Worm (Caenorhabditis elegans) whole organism, L1 larva: Measurements from ENCODE around the gene nxf-2.

Source experiments
- C34B4.2 ChIP-seq: sonication (generic microtip); optimal IDR thresholded peaks from 2 replicates; lab custom pipeline; 2017; ENCODE audit warnings: mild to moderate bottlenecking, missing genetic modification characterization, missing compliant biosample characterization
- aly-2 ChIP-seq: fragments of 150-350 bp; optimal IDR thresholded peaks from 2 replicates; lab custom pipeline; 2014; ENCODE audit warnings: missing biosample characterization, missing genetic modification characterization
- ama-1 ChIP-seq: fragments of 150-350 bp; optimal IDR thresholded peaks from 2 replicates; lab custom pipeline; 2014
- blmp-1 ChIP-seq: fragments of 150-350 bp; optimal IDR thresholded peaks from 2 replicates; lab custom pipeline; 2014; ENCODE audit warnings: missing biosample characterization, missing genetic modification characterization
- ceh-8 ChIP-seq: fragments of 200-800 bp; sonication (Bioruptor generic); optimal IDR thresholded peaks from 2 replicates; lab custom pipeline; 2018; ENCODE audit warnings: mild to moderate bottlenecking, missing genetic modification characterization, moderate library complexity, missing compliant biosample characterization
- dsc-1 ChIP-seq: sonication (generic microtip); optimal IDR thresholded peaks from 2 replicates; lab custom pipeline; 2016; ENCODE audit warnings: mild to moderate bottlenecking, missing genetic modification characterization, missing compliant biosample characterization
- efl-1 ChIP-seq, 4 experiments: fragments of 150-350 bp; optimal IDR thresholded peaks in 3 of 4; peaks in 1 of 4; 1 replicate in 1 of 4; 2 replicates in 3 of 4; lab custom pipeline; 2014; ENCODE audit warnings: missing biosample characterization in 2 of 4, missing genetic modification characterization in 2 of 4, missing genetic modification reagents in 2 of 4
- efl-3 ChIP-seq: fragments of 200-800 bp; sonication (Bioruptor generic); optimal IDR thresholded peaks from 2 replicates; lab custom pipeline; 2018; ENCODE audit warnings: mild to moderate bottlenecking, missing genetic modification characterization, missing compliant biosample characterization
- elt-3 ChIP-seq, 6 experiments: fragments of 150-350 bp in 1 of 6; sonication (generic microtip); optimal IDR thresholded peaks; 2 replicates each; lab custom pipeline; 2017 to 2018; ENCODE audit warnings: missing biosample characterization in 6 of 6, missing genetic modification characterization in 6 of 6, inconsistent platforms in 1 of 6
- fkh-4 ChIP-seq: sonication (generic microtip); optimal IDR thresholded peaks from 2 replicates; lab custom pipeline; 2016; ENCODE audit warnings: missing compliant biosample characterization, missing genetic modification characterization, borderline replicate concordance
- fkh-8 ChIP-seq: sonication (generic microtip); optimal IDR thresholded peaks from 2 replicates; lab custom pipeline; 2016; ENCODE audit warnings: mild to moderate bottlenecking, missing genetic modification characterization, missing compliant biosample characterization
- grh-1 ChIP-seq: fragments of 200-800 bp; sonication (Bioruptor generic); IDR thresholded peaks from 2 replicates; pipeline ENCODE4 v1.3.6; 2022; ENCODE audit warnings: missing genetic modification reagents, missing genetic modification characterization, missing compliant biosample characterization
- hlh-17 ChIP-seq: fragments of 200-800 bp; sonication (Bioruptor generic); optimal IDR thresholded peaks from 2 replicates; lab custom pipeline; 2018; ENCODE audit warnings: missing genetic modification characterization, mild to moderate bottlenecking, missing compliant biosample characterization, moderate library complexity, borderline replicate concordance
- irx-1 ChIP-seq: sonication (generic microtip); optimal IDR thresholded peaks from 2 replicates; lab custom pipeline; 2016; ENCODE audit warnings: missing genetic modification characterization, missing compliant biosample characterization
- lin-15B ChIP-seq: fragments of 150-350 bp; sonication (generic microtip); optimal IDR thresholded peaks from 3 replicates; lab custom pipeline; 2014; ENCODE audit warnings: missing biosample characterization, missing genetic modification characterization
- lin-39 ChIP-seq: fragments of 150-350 bp; optimal IDR thresholded peaks from 2 replicates; lab custom pipeline; 2014; ENCODE audit warnings: missing biosample characterization, missing genetic modification reagents, missing genetic modification characterization
- lir-3 ChIP-seq: sonication (generic microtip); optimal IDR thresholded peaks from 2 replicates; lab custom pipeline; 2016; ENCODE audit warnings: mild to moderate bottlenecking, missing genetic modification characterization, moderate library complexity, missing compliant biosample characterization; ENCODE audit not compliant: poor library complexity
- lsy-2 ChIP-seq, 2 experiments: fragments of 150-350 bp; optimal IDR thresholded peaks; 2 replicates each; lab custom pipeline; 2014; ENCODE audit warnings: missing biosample characterization in 2 of 2, missing genetic modification characterization in 2 of 2
- mep-1 ChIP-seq: fragments of 150-350 bp; optimal IDR thresholded peaks from 2 replicates; lab custom pipeline; 2014; ENCODE audit warnings: missing biosample characterization, missing genetic modification characterization
- nhr-11 ChIP-seq: fragments of 150-350 bp; optimal IDR thresholded peaks from 2 replicates; lab custom pipeline; 2014; ENCODE audit warnings: missing biosample characterization, missing genetic modification characterization
- nhr-12 ChIP-seq: sonication (generic microtip); optimal IDR thresholded peaks from 2 replicates; lab custom pipeline; 2017; ENCODE audit warnings: missing biosample characterization, missing genetic modification characterization
- nhr-20 ChIP-seq: sonication (generic microtip); optimal IDR thresholded peaks from 2 replicates; lab custom pipeline; 2016; ENCODE audit warnings: mild to moderate bottlenecking, missing genetic modification characterization, missing compliant biosample characterization
- nhr-28 ChIP-seq: fragments of 150-350 bp; optimal IDR thresholded peaks from 2 replicates; lab custom pipeline; 2014; ENCODE audit warnings: missing biosample characterization, missing genetic modification characterization
- nhr-71 ChIP-seq: sonication (generic microtip); optimal IDR thresholded peaks from 2 replicates; lab custom pipeline; 2016; ENCODE audit warnings: mild to moderate bottlenecking, missing genetic modification characterization, moderate library complexity, missing compliant biosample characterization
- nhr-76 ChIP-seq: sonication (generic microtip); optimal IDR thresholded peaks from 2 replicates; lab custom pipeline; 2017; ENCODE audit warnings: missing biosample characterization, missing genetic modification characterization
- nhr-84 ChIP-seq: sonication (generic microtip); optimal IDR thresholded peaks from 2 replicates; lab custom pipeline; 2017; ENCODE audit warnings: missing biosample characterization, missing genetic modification characterization
- nhr-85 ChIP-seq: sonication (generic microtip); peaks from one replicate; lab custom pipeline; 2016; ENCODE audit warnings: missing genetic modification characterization, inconsistent platforms, missing compliant biosample characterization
- nhr-90 ChIP-seq: sonication (generic microtip); optimal IDR thresholded peaks from 2 replicates; lab custom pipeline; 2016; ENCODE audit warnings: mild to moderate bottlenecking, missing genetic modification characterization, missing compliant biosample characterization; ENCODE audit not compliant: poor library complexity
- skn-1 ChIP-seq: fragments of 150-350 bp; optimal IDR thresholded peaks from 2 replicates; lab custom pipeline; 2014; ENCODE audit warnings: missing biosample characterization, missing genetic modification characterization
- snu-23 ChIP-seq: sonication (generic microtip); optimal IDR thresholded peaks from 2 replicates; lab custom pipeline; 2016; ENCODE audit warnings: missing genetic modification characterization, missing compliant biosample characterization
- sox-4 ChIP-seq: sonication (generic microtip); optimal IDR thresholded peaks from 2 replicates; lab custom pipeline; 2016; ENCODE audit warnings: missing genetic modification characterization, missing compliant biosample characterization
- tbx-2 ChIP-seq: sonication (generic microtip); optimal IDR thresholded peaks from 2 replicates; lab custom pipeline; 2016; ENCODE audit warnings: missing genetic modification characterization, missing compliant biosample characterization
- tlp-1 ChIP-seq: fragments of 150-350 bp; optimal IDR thresholded peaks from 2 replicates; lab custom pipeline; 2014; ENCODE audit warnings: missing biosample characterization, missing genetic modification characterization
- unc-130 ChIP-seq: fragments of 150-350 bp; optimal IDR thresholded peaks from 2 replicates; lab custom pipeline; 2017; ENCODE audit warnings: missing biosample characterization, missing genetic modification characterization, inconsistent platforms
- unc-86 ChIP-seq: sonication (generic microtip); optimal IDR thresholded peaks from 2 replicates; lab custom pipeline; 2016; ENCODE audit warnings: missing genetic modification characterization, missing compliant biosample characterization
- vab-15 ChIP-seq: sonication (generic microtip); optimal IDR thresholded peaks from 2 replicates; lab custom pipeline; 2017; ENCODE audit warnings: missing genotype, mild to moderate bottlenecking, missing genetic modification characterization, missing compliant biosample characterization
- zip-4 ChIP-seq: fragments of 200-800 bp; sonication (Bioruptor generic); optimal IDR thresholded peaks from 2 replicates; lab custom pipeline; 2018; ENCODE audit warnings: mild to moderate bottlenecking, missing genetic modification characterization, moderate library complexity, missing compliant biosample characterization
- ztf-11 ChIP-seq, 2 experiments: sonication (generic microtip); optimal IDR thresholded peaks; 2 replicates each; lab custom pipeline; 2016 to 2017; ENCODE audit warnings: missing genetic modification characterization in 2 of 2, missing biosample characterization in 1 of 2, missing compliant biosample characterization in 1 of 2

The nxf-2 gene

DNA sequence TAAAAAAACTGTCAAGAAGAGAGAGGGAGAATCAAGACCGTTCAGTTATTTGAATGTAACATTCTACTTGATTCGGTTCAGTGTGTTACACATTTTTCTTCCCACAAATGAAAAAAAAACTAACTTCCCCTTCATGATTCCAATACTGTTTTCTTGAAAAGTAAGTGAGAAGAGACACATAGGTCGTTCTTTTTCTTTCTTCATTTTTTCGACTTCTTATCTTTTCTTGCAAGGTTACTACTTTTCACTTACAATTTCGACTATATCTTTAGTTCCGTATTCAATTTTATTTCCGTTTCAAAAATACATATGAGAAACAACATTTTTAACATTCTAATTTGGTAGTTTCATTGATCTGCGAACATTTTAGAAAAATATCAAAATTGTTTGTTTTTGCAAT is 21.6 kb upstream of the nxf-2 start:
- TF ChIP-seq elt-3 (tag; optimal IDR thresholded peaks at IDR 0.05; lab: Kevin White, UChicago), result peak in 1 of 6 experiments; percentile 8
- no peak for TF ChIP-seq fkh-8 (tag; lab: Kevin White, UChicago)
- TF ChIP-seq aly-2 (tag; lab: Kevin White, UChicago), result no peak
- no peak for TF ChIP-seq snu-23 (GFP tag; lab: Kevin White, UChicago)
- TF ChIP-seq ceh-8 (GFP tag; lab: Kevin White, UChicago), result no peak

DNA sequence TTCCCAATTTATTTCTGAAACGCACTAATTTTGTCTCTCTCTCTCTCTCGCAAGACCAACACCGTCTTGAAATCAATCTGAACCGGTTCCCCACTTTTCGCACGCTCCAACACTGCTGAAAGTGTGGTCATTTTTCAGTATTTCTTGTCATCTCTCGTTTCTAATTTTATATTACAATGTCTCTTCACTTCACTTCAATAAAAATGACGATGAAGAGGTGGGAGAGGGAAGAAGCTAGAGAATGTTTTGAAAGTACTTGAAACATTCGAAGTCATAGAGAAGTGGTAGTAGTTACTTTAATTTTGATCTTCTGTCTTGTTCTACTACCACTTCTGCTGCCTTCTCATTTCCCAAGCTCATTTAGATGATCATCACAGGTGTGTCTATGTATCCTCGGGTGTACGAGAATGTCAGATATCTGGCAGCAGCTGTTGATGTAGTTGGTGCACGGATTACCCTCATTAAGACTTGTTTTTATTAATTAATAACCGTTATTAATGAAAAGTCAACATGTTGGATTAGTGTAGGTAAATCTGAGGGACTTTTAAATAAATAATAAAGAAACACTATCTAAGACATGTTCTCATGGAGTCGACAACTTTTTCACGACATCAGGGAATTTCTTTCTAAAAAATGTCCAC is 20.6 kb upstream of the nxf-2 start:
- peak in 1 of 2 experiments; percentile 43 for TF ChIP-seq ztf-11 (tag; optimal IDR thresholded peaks at IDR 0.05; lab: Kevin White, UChicago)
- TF ChIP-seq snu-23 (GFP tag; lab: Kevin White, UChicago), result no peak
- TF ChIP-seq nhr-85, result no peak
- peak; percentile 38 for TF ChIP-seq tbx-2 (tag; lab: Kevin White, UChicago)
- TF ChIP-seq aly-2 (tag; lab: Kevin White, UChicago), result no peak

DNA sequence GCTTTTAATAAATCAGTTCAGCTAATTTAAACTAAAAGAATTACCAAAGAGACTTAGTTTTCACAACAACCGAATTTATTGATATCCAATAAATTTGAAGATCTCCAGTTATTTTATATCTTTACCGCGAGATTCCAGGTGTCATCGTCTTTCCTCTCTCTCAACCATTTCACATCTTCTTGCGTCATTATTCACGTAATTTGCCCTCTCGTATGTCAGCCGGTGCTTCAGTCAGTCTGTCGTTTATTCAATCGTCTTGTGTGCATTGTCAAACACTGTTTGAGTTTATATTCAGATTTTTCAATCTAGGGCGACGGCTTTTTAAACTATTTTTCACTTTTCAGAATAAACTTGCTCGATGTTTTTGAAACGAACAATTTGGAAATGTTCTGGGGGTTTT is 19.7 kb upstream of the nxf-2 start:
- TF ChIP-seq nhr-90 (tag; lab: Kevin White, UChicago) (no peak), nhr-71 (tag; lab: Kevin White, UChicago) (no peak), irx-1 (tag; lab: Kevin White, UChicago) (no peak), nhr-11 (tag; lab: Kevin White, UChicago) (no peak), grh-1 (GFP tag; lab: Robert Waterston, UW) (no peak), lir-3 (tag; lab: Kevin White, UChicago) (no peak), vab-15 (no peak), mep-1 (tag; lab: Kevin White, UChicago) (no peak), lsy-2 (tag; optimal IDR thresholded peaks at IDR 0.05; lab: Kevin White, UChicago) (no peak), ama-1 (lab: Kevin White, UChicago) (no peak), skn-1 (tag; lab: Kevin White, UChicago) (no peak), nhr-28 (tag; lab: Kevin White, UChicago) (no peak), C34B4.2 (tag; lab: Kevin White, UChicago) (no peak), nhr-20 (tag; lab: Kevin White, UChicago) (no peak), nhr-84 (tag; lab: Kevin White, UChicago) (no peak), hlh-17 (GFP tag; lab: Kevin White, UChicago) (no peak), fkh-8 (tag; lab: Kevin White, UChicago) (no peak), lin-15B (tag; lab: Kevin White, UChicago) (no peak)

DNA sequence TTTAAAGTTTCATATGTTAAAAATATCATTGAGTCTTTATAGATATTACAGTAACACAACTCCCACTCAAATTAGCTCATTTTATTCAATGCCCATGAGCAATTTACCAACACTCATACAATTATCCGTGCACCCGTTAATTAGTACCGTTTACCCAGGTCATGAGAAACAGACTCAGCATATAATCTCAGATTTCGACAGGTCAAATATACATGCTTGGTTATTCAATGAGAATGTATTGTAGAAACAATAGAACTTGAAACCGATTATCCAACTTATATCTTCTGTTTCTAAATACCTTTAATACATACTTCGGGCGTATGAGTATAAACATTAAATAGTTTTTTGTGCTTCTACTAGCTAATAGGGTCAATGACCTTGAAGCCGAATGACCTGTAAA is 18.6 kb upstream of the nxf-2 start:
- TF ChIP-seq efl-1 (optimal IDR thresholded peaks at IDR 0.05; lab: Kevin White, UChicago), result no peak
- TF ChIP-seq efl-1 (GFP tag; optimal IDR thresholded peaks at IDR 0.05 in 1 of 2; lab: Kevin White, UChicago), result peak in 1 of 2 experiments; percentile 73
- no peak for TF ChIP-seq fkh-4 (tag; lab: Kevin White, UChicago)
- TF ChIP-seq sox-4 (tag; lab: Kevin White, UChicago), result no peak
- TF ChIP-seq, all 84 proteins: peak for 1

DNA sequence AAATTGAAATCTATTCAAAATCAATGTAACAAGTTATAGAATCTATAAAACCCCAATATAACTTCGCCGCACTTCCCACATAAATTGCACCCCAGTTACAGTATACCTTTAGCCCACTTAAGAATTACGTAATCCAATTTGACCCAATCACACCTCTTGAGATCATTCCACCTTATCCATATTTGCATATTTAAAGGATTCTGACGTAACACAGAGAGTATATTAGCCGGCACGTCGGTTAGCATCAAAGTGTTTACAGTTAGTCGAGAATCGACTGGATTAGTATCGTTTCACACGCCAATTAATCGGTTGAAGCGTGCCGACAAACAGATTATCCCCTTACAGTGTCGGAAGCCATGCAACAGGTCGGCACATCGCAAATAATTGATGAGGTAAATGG is 15.9 kb upstream of the nxf-2 start:
- no peak for TF ChIP-seq efl-1 (optimal IDR thresholded peaks at IDR 0.05; lab: Kevin White, UChicago)
- TF ChIP-seq efl-1 (GFP tag; optimal IDR thresholded peaks at IDR 0.05 in 1 of 2; lab: Kevin White, UChicago), result no peak
- TF ChIP-seq C34B4.2 (tag; lab: Kevin White, UChicago), result no peak
- TF ChIP-seq nhr-71 (tag; lab: Kevin White, UChicago), result no peak
- TF ChIP-seq zip-4 (GFP tag; lab: Kevin White, UChicago), result no peak
- TF ChIP-seq, all 84 proteins: peak for 0

DNA sequence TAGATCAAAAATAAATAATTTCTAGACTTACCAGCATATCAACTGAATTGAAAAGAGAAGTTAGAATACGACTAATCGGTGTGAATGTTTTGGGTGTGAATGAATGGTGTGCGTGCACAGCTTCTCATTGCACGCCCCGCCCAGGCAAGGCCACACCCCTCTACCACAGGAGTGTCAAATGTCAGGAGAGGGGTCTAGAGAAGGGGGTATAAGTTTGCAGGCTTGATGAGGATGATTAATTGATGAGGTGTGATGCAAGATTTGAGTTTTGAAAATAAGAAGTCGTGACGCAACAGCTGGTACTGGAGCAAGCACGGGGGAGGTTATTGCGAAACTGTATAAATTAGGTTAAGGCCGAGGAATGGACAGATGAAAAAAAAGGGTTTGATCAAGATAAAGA is 14.6 kb upstream of the nxf-2 start, which contains the start of gene egl-1:
TSS of gene egl-1 (minus strand) at position 101 of the 400 bp plus-strand sequence.
- TF ChIP-seq efl-3 (GFP tag; lab: Kevin White, UChicago) (no peak), skn-1 (tag; lab: Kevin White, UChicago) (no peak), ceh-8 (GFP tag; lab: Kevin White, UChicago) (no peak), grh-1 (GFP tag; lab: Robert Waterston, UW) (no peak), nhr-20 (tag; lab: Kevin White, UChicago) (no peak), snu-23 (GFP tag; lab: Kevin White, UChicago) (no peak), lin-39 (tag; lab: Kevin White, UChicago) (no peak), unc-130 (tag; lab: Kevin White, UChicago) (no peak), dsc-1 (tag; lab: Kevin White, UChicago) (no peak), unc-86 (tag; lab: Kevin White, UChicago) (no peak), nhr-76 (no peak), blmp-1 (tag; lab: Kevin White, UChicago) (no peak), nhr-12 (tag; lab: Kevin White, UChicago) (no peak), ama-1 (lab: Kevin White, UChicago) (no peak), zip-4 (GFP tag; lab: Kevin White, UChicago) (no peak), tlp-1 (tag; lab: Kevin White, UChicago) (no peak)
- TF ChIP-seq, all 84 proteins: peak for 0
